Worm (Caenorhabditis elegans) whole organism, L1 larva: ENCODE measurements around the gene K08F9.3.

Source experiments
- C04F5.9 ChIP-seq: sonication (generic microtip); optimal IDR thresholded peaks from 2 replicates; lab custom pipeline; 2016; ENCODE audit warnings: missing genetic modification characterization, missing compliant biosample characterization
- Y116A8C.19 ChIP-seq: sonication (generic microtip); optimal IDR thresholded peaks from 2 replicates; lab custom pipeline; 2016; ENCODE audit warnings: missing compliant biosample characterization, missing genetic modification characterization, borderline replicate concordance
- alr-1 ChIP-seq: fragments of 200-800 bp; sonication (Bioruptor generic); optimal IDR thresholded peaks from 2 replicates; lab custom pipeline; 2018; ENCODE audit warnings: borderline replicate concordance, mild to moderate bottlenecking, missing genetic modification characterization, missing compliant biosample characterization
- ama-1 ChIP-seq: fragments of 150-350 bp; optimal IDR thresholded peaks from 2 replicates; lab custom pipeline; 2014
- ceh-82 ChIP-seq, 3 experiments: fragments of 150-350 bp in 1 of 3; sonication (generic microtip) in 2 of 3; optimal IDR thresholded peaks; 2 replicates each; lab custom pipeline; 2014 to 2017; ENCODE audit warnings: missing biosample characterization in 3 of 3, missing genetic modification characterization in 3 of 3
- ces-1 ChIP-seq: fragments of 150-350 bp; optimal IDR thresholded peaks from 2 replicates; lab custom pipeline; 2014; ENCODE audit warnings: missing biosample characterization, missing genetic modification reagents, missing genetic modification characterization
- dpl-1 ChIP-seq, 3 experiments: fragments of 150-350 bp in 2 of 3; sonication (generic microtip) in 1 of 3; optimal IDR thresholded peaks; 2 replicates each; lab custom pipeline; 2014 to 2017; ENCODE audit warnings: missing biosample characterization in 3 of 3, missing genetic modification characterization in 3 of 3, missing genetic modification reagents in 3 of 3
- dsc-1 ChIP-seq: sonication (generic microtip); optimal IDR thresholded peaks from 2 replicates; lab custom pipeline; 2016; ENCODE audit warnings: mild to moderate bottlenecking, missing genetic modification characterization, missing compliant biosample characterization
- efl-1 ChIP-seq, 4 experiments: fragments of 150-350 bp; optimal IDR thresholded peaks in 3 of 4; peaks in 1 of 4; 1 replicate in 1 of 4; 2 replicates in 3 of 4; lab custom pipeline; 2014; ENCODE audit warnings: missing biosample characterization in 2 of 4, missing genetic modification characterization in 2 of 4, missing genetic modification reagents in 2 of 4
- elt-2 ChIP-seq: sonication (generic microtip); optimal IDR thresholded peaks from 2 replicates; lab custom pipeline; 2016; ENCODE audit warnings: missing genetic modification characterization, mild to moderate bottlenecking, inconsistent platforms, missing compliant biosample characterization, missing genetic modification reagents
- elt-3 ChIP-seq, 6 experiments: fragments of 150-350 bp in 1 of 6; sonication (generic microtip); optimal IDR thresholded peaks; 2 replicates each; lab custom pipeline; 2017 to 2018; ENCODE audit warnings: missing biosample characterization in 6 of 6, missing genetic modification characterization in 6 of 6, inconsistent platforms in 1 of 6
- fkh-10 ChIP-seq: sonication (generic microtip); optimal IDR thresholded peaks from 2 replicates; lab custom pipeline; 2017; ENCODE audit warnings: missing biosample characterization, missing genetic modification reagents, missing genetic modification characterization
- fkh-8 ChIP-seq: sonication (generic microtip); optimal IDR thresholded peaks from 2 replicates; lab custom pipeline; 2016; ENCODE audit warnings: mild to moderate bottlenecking, missing genetic modification characterization, missing compliant biosample characterization
- fos-1 ChIP-seq: fragments of 150-350 bp; optimal IDR thresholded peaks from 2 replicates; lab custom pipeline; 2014; ENCODE audit warnings: missing biosample characterization, missing genetic modification characterization
- hlh-4 ChIP-seq: sonication (generic microtip); optimal IDR thresholded peaks from 2 replicates; lab custom pipeline; 2016; ENCODE audit warnings: mild to moderate bottlenecking, missing genetic modification characterization, missing compliant biosample characterization
- isw-1 ChIP-seq: fragments of 200-800 bp; sonication (Bioruptor generic); IDR thresholded peaks from 2 replicates; pipeline ENCODE4 v1.3.6; 2022; ENCODE audit warnings: missing genetic modification characterization, missing compliant biosample characterization
- lin-13 ChIP-seq: fragments of 150-350 bp; optimal IDR thresholded peaks from 2 replicates; lab custom pipeline; 2014; ENCODE audit warnings: missing biosample characterization, missing genetic modification reagents, missing genetic modification characterization
- mdl-1 ChIP-seq, 2 experiments: fragments of 150-350 bp; optimal IDR thresholded peaks; 2 replicates each; lab custom pipeline; 2014 to 2017; ENCODE audit warnings: missing biosample characterization in 2 of 2, missing genetic modification characterization in 2 of 2, inconsistent platforms in 1 of 2
- mep-1 ChIP-seq: fragments of 150-350 bp; optimal IDR thresholded peaks from 2 replicates; lab custom pipeline; 2014; ENCODE audit warnings: missing biosample characterization, missing genetic modification characterization
- nhr-12 ChIP-seq: sonication (generic microtip); optimal IDR thresholded peaks from 2 replicates; lab custom pipeline; 2017; ENCODE audit warnings: missing biosample characterization, missing genetic modification characterization
- nhr-19 ChIP-seq: fragments of 200-800 bp; sonication (Bioruptor generic); conservative IDR thresholded peaks from 2 replicates; pipeline ENCODE4 v1.3.6; 2022; ENCODE audit warnings: missing genetic modification characterization, missing compliant biosample characterization
- nhr-237 ChIP-seq: fragments of 150-350 bp; optimal IDR thresholded peaks from 2 replicates; lab custom pipeline; 2014; ENCODE audit warnings: missing biosample characterization, missing genetic modification characterization
- nhr-77 ChIP-seq: fragments of 150-350 bp; optimal IDR thresholded peaks from 2 replicates; lab custom pipeline; 2014; ENCODE audit warnings: missing biosample characterization, missing genetic modification characterization
- pax-3 ChIP-seq: fragments of 200-800 bp; sonication (Bioruptor generic); optimal IDR thresholded peaks from 2 replicates; lab custom pipeline; 2018; ENCODE audit warnings: mild to moderate bottlenecking, missing genetic modification characterization, moderate library complexity, missing compliant biosample characterization
- pqm-1 ChIP-seq: sonication (generic microtip); optimal IDR thresholded peaks from 3 replicates; lab custom pipeline; 2017; ENCODE audit warnings: missing biosample characterization, missing genetic modification characterization
- rnt-1 ChIP-seq: sonication (generic microtip); optimal IDR thresholded peaks from 2 replicates; lab custom pipeline; 2016; ENCODE audit warnings: mild to moderate bottlenecking, missing genetic modification characterization, moderate library complexity, missing compliant biosample characterization
- snpc-4 ChIP-seq: fragments of 150-350 bp; optimal IDR thresholded peaks from 2 replicates; lab custom pipeline; 2014; ENCODE audit warnings: missing biosample characterization, missing genetic modification characterization
- snu-23 ChIP-seq: sonication (generic microtip); optimal IDR thresholded peaks from 2 replicates; lab custom pipeline; 2016; ENCODE audit warnings: missing genetic modification characterization, missing compliant biosample characterization
- sox-4 ChIP-seq: sonication (generic microtip); optimal IDR thresholded peaks from 2 replicates; lab custom pipeline; 2016; ENCODE audit warnings: missing genetic modification characterization, missing compliant biosample characterization
- sptf-1 ChIP-seq: fragments of 150-350 bp; optimal IDR thresholded peaks from 2 replicates; lab custom pipeline; 2014; ENCODE audit warnings: missing biosample characterization, missing genetic modification characterization
- tbx-2 ChIP-seq: sonication (generic microtip); optimal IDR thresholded peaks from 2 replicates; lab custom pipeline; 2016; ENCODE audit warnings: missing genetic modification characterization, missing compliant biosample characterization
- unc-130 ChIP-seq: fragments of 150-350 bp; optimal IDR thresholded peaks from 2 replicates; lab custom pipeline; 2017; ENCODE audit warnings: missing biosample characterization, missing genetic modification characterization, inconsistent platforms
- unc-62 ChIP-seq: fragments of 150-350 bp; optimal IDR thresholded peaks from 2 replicates; lab custom pipeline; 2014; ENCODE audit warnings: missing biosample characterization, missing genetic modification reagents, missing genetic modification characterization
- unc-86 ChIP-seq: sonication (generic microtip); optimal IDR thresholded peaks from 2 replicates; lab custom pipeline; 2016; ENCODE audit warnings: missing genetic modification characterization, missing compliant biosample characterization
- vab-15 ChIP-seq: sonication (generic microtip); optimal IDR thresholded peaks from 2 replicates; lab custom pipeline; 2017; ENCODE audit warnings: missing genotype, mild to moderate bottlenecking, missing genetic modification characterization, missing compliant biosample characterization
- zag-1 ChIP-seq: fragments of 150-350 bp; optimal IDR thresholded peaks from 2 replicates; lab custom pipeline; 2014; ENCODE audit warnings: missing biosample characterization, missing genetic modification characterization

The K08F9.3 gene

DNA sequence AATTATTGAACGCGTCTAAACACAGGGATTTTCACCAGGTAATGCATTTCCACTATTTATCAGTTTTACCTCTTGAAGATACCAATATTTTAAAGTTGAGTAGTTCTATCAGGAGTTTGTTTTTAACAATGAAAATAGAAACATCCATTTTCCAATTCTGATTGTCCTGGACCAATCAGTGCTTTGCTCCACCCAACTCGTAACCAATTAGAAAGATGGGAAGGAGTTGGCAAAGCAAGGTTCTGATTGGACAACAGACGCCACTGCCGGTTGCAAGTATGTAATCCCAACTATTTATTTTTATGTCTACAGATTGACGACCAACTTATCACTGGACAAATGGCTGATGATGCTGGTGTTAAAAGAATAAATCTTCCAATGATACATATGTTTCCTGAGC lies 9.8 kb downstream of the K08F9.3 start:
- TF ChIP-seq dsc-1 (tag; lab: Kevin White, UChicago) (no peak), zag-1 (tag; lab: Kevin White, UChicago) (no peak), unc-62 (GFP tag; lab: Kevin White, UChicago) (no peak), nhr-77 (tag; lab: Kevin White, UChicago) (no peak), C04F5.9 (no peak), vab-15 (tag; lab: Kevin White, UChicago) (no peak), fos-1 (tag; lab: Kevin White, UChicago) (no peak), fkh-10 (GFP tag; lab: Kevin White, UChicago) (no peak), dpl-1 (GFP tag; optimal IDR thresholded peaks at IDR 0.05; lab: Kevin White, UChicago) (no peak), nhr-12 (tag; lab: Kevin White, UChicago) (no peak), sptf-1 (tag; lab: Kevin White, UChicago) (no peak), elt-2 (tag; lab: Kevin White, UChicago) (no peak), pax-3 (no peak), pqm-1 (tag; lab: Kevin White, UChicago) (no peak), fkh-8 (no peak), rnt-1 (no peak)

DNA sequence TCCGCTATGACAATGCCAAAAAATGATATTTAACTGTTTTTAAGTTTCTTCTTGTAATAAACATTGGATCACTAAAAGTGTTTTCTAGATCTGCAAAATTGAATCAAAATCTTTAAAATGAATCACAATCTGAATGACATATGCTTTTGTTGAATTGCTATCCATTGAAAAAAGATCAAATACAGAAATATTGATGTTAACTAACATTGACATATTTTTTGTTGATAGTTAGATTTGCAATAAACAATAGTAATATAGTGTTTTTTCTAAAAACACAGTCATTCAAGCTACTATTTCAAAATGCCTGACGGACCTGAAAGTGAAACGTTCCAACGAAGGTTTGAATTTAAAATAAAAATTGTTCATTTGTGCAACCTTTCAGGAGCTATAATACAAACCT lies 10.3 kb downstream of the K08F9.3 start, which contains the start of gene T09F5.2:
Gene T09F5.2 (plus strand): TSS at position 301 of the 400 bp plus-strand sequence.
- TF ChIP-seq unc-86 (tag; lab: Kevin White, UChicago): no peak
- no peak for TF ChIP-seq dpl-1 (GFP tag; optimal IDR thresholded peaks at IDR 0.05; lab: Kevin White, UChicago)
- TF ChIP-seq snpc-4: no peak
- TF ChIP-seq snu-23 (GFP tag; lab: Kevin White, UChicago): no peak
- TF ChIP-seq ces-1 (GFP tag; lab: Kevin White, UChicago): no peak
- TF ChIP-seq mep-1 (tag; lab: Kevin White, UChicago): no peak
- no peak for TF ChIP-seq nhr-19 (GFP tag; lab: Robert Waterston, UW)
- TF ChIP-seq hlh-4 (tag; lab: Kevin White, UChicago): no peak
- TF ChIP-seq Y116A8C.19 (tag; lab: Kevin White, UChicago): no peak
- TF ChIP-seq unc-130 (tag; lab: Kevin White, UChicago): no peak
- TF ChIP-seq sox-4: no peak
- TF ChIP-seq nhr-237 (tag; lab: Kevin White, UChicago): no peak
- no peak for TF ChIP-seq ama-1 (lab: Kevin White, UChicago)
- TF ChIP-seq nhr-12 (tag; lab: Kevin White, UChicago): no peak
- no peak for TF ChIP-seq tbx-2
- TF ChIP-seq elt-3 (tag; optimal IDR thresholded peaks at IDR 0.05; lab: Kevin White, UChicago): no peak
- no peak for TF ChIP-seq isw-1 (GFP tag; lab: Robert Waterston, UW)
- TF ChIP-seq ceh-82 (tag; optimal IDR thresholded peaks at IDR 0.05; lab: Kevin White, UChicago): no peak
- TF ChIP-seq, all 84 proteins: peak for 0

DNA sequence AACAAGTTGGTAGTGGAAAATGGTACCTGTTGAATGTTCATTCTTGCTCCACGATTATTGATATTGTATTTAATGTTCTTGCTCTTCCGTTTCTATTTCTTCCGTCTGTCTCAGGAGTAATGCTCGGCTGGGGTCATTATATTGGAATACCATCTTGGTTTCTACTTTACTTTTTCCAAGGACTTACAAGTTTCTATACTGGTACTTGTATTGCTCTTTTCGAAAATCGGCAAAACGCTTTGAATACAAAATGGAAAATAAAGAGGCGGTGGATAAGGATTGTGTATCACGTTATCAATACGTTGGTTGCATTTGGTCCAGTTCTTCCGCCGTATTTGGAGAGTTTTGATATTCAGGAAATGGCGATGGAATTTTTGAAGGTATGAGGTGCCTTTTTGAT lies 11.7 kb downstream of the K08F9.3 start:
- no peak for TF ChIP-seq mdl-1 (tag; optimal IDR thresholded peaks at IDR 0.05; lab: Kevin White, UChicago)
- TF ChIP-seq efl-1 (optimal IDR thresholded peaks at IDR 0.05; lab: Kevin White, UChicago): no peak
- TF ChIP-seq efl-1 (GFP tag; optimal IDR thresholded peaks at IDR 0.05 in 1 of 2; lab: Kevin White, UChicago): peak in 1 of 2 experiments; percentile 72
- no peak for TF ChIP-seq elt-3 (tag; optimal IDR thresholded peaks at IDR 0.05; lab: Kevin White, UChicago)
- no peak for TF ChIP-seq lin-13

- no peak for TF ChIP-seq alr-1
- no peak for TF ChIP-seq efl-1 (optimal IDR thresholded peaks at IDR 0.05; lab: Kevin White, UChicago)
- TF ChIP-seq efl-1 (GFP tag; optimal IDR thresholded peaks at IDR 0.05 in 1 of 2; lab: Kevin White, UChicago): peak in 1 of 2 experiments; percentile 40
Measured at ce11 chrV:15153277-15153676, 12.9 kb downstream of the K08F9.3 start, which contains the start of gene srh-55. Gene srh-55 (plus strand): TSS chrV:15153577.
